Worm (Caenorhabditis elegans): ENCODE measurements around the gene C02F4.5.
A peak's percentile ranks its signal among the peaks of the same experiment; 100 is the strongest.

Gene C02F4.5

ce11 chrIV:10524095-10524829, at the start of gene C02F4.5:
Gene C02F4.5 (minus strand): TSS chrIV:10524145.
- TF ChIP-seq pha-4 (tag; optimal IDR thresholded peaks at IDR 0.05) (no peak), lin-32 (GFP tag; optimal IDR thresholded peaks at IDR 0.05) (no peak), mls-2 (tag; optimal IDR thresholded peaks at IDR 0.05) (no peak), ztf-11 (tag; optimal IDR thresholded peaks at IDR 0.05) (no peak), snpc-4 (tag; optimal IDR thresholded peaks at IDR 0.05) (no peak), nhr-28 (tag; optimal IDR thresholded peaks at IDR 0.05) (no peak), cnd-1 (tag; optimal IDR thresholded peaks at IDR 0.05) (no peak), mab-5 (tag; optimal IDR thresholded peaks at IDR 0.05) (no peak), ces-1 (GFP tag; optimal IDR thresholded peaks at IDR 0.05) (no peak), mep-1 (tag; optimal IDR thresholded peaks at IDR 0.05) (no peak), nhr-2 (tag; optimal IDR thresholded peaks at IDR 0.05) (no peak), hlh-1 (tag; optimal IDR thresholded peaks at IDR 0.05) (no peak), ceh-83 (GFP tag; optimal IDR thresholded peaks at IDR 0.05) (no peak), ceh-39 (tag; optimal IDR thresholded peaks at IDR 0.05) (no peak), flh-1 (GFP tag; optimal IDR thresholded peaks at IDR 0.05) (no peak), lsy-2 (tag; optimal IDR thresholded peaks at IDR 0.05) (no peak), drap-1 (GFP tag; optimal IDR thresholded peaks at IDR 0.05) (no peak), unc-120 (tag; optimal IDR thresholded peaks at IDR 0.05; ENCODE audit: poor library complexity, severe bottlenecking) (no peak), nhr-76 (tag; optimal IDR thresholded peaks at IDR 0.05) (no peak), unc-39 (tag; optimal IDR thresholded peaks at IDR 0.05) (no peak)

- TF ChIP-seq elt-1 (tag; optimal IDR thresholded peaks at IDR 0.05; ENCODE audit: borderline replicate concordance, insufficient read depth) (no peak), lin-32 (GFP tag; optimal IDR thresholded peaks at IDR 0.05) (no peak), lsy-2 (tag; optimal IDR thresholded peaks at IDR 0.05) (no peak), ces-1 (GFP tag; optimal IDR thresholded peaks at IDR 0.05) (peak; percentile 72)
These were observed 49.5 kb upstream of the C02F4.5 start for ce11 chrIV:10573471-10573870.

ce11 chrIV:10571020-10571419, 47.1 kb upstream of the C02F4.5 start:
- TF ChIP-seq ces-1 (GFP tag; optimal IDR thresholded peaks at IDR 0.05) (peak; percentile 94), mls-2 (tag; optimal IDR thresholded peaks at IDR 0.05) (no peak), tbx-8 (GFP tag; optimal IDR thresholded peaks at IDR 0.05) (no peak)

ce11 chrIV:10570065-10570464, 46.1 kb upstream of the C02F4.5 start:
- TF ChIP-seq elt-3 (tag; optimal IDR thresholded peaks at IDR 0.05): peak; percentile 41
- no peak for TF ChIP-seq snpc-4 (tag; optimal IDR thresholded peaks at IDR 0.05)
- TF ChIP-seq blmp-1 (tag; optimal IDR thresholded peaks at IDR 0.05): peak; percentile 4
- TF ChIP-seq nhr-76 (tag; optimal IDR thresholded peaks at IDR 0.05): no peak
- no peak for TF ChIP-seq nhr-12 (tag; optimal IDR thresholded peaks at IDR 0.05)
- no peak for TF ChIP-seq mab-5 (tag; optimal IDR thresholded peaks at IDR 0.05)
- TF ChIP-seq flh-1 (GFP tag; optimal IDR thresholded peaks at IDR 0.05): no peak
- peak; percentile 37 for TF ChIP-seq zip-8 (tag; optimal IDR thresholded peaks at IDR 0.05)

DNA sequence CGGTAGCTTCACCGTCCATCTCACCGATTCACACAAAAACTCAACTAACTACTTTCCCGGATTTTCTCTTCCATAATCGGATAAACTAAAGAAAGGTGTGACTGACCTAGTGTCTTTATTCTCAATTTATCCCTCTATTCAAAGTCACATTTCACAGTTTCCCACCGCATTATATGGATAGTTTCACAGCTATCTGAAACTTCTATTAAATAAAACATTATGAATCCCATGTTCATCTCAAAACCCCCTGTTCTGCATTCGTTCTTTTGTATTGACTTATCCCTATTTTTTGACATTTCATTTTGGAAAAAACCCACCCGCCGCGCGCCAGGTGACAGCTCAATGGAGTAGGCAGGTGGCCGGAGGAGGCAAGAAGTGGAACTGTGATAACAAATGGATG, 43.9 kb upstream of the C02F4.5 start:
- no peak for TF ChIP-seq lin-32 (GFP tag; optimal IDR thresholded peaks at IDR 0.05)
- no peak for TF ChIP-seq lin-13 (tag; optimal IDR thresholded peaks at IDR 0.05)
- TF ChIP-seq cnd-1 (tag; optimal IDR thresholded peaks at IDR 0.05): no peak
- no peak for TF ChIP-seq nhr-12 (tag; optimal IDR thresholded peaks at IDR 0.05)
- TF ChIP-seq ceh-39 (tag; optimal IDR thresholded peaks at IDR 0.05): no peak

DNA sequence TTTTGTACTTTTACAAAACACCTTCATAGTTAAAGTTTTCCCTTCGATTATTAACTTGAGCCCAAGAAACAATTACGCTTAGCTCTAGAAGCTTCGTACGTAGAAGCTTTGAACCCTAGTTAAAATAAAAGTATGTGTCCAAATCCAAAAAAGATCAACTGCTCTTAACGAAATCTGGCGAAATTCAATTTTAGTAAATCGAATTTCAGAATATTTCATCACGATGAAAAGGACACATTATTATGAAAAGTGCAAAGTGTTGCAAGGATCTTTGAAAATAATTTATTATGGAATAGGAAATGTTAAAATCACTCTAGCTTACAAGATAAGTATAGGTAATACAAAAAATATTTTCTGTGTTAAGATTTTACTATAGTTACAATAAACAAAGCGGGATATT, 41.3 kb upstream of the C02F4.5 start:
- TF ChIP-seq ces-1 (GFP tag; optimal IDR thresholded peaks at IDR 0.05) (peak; percentile 67), flh-1 (GFP tag; optimal IDR thresholded peaks at IDR 0.05) (no peak), nhr-2 (tag; optimal IDR thresholded peaks at IDR 0.05) (no peak)

DNA sequence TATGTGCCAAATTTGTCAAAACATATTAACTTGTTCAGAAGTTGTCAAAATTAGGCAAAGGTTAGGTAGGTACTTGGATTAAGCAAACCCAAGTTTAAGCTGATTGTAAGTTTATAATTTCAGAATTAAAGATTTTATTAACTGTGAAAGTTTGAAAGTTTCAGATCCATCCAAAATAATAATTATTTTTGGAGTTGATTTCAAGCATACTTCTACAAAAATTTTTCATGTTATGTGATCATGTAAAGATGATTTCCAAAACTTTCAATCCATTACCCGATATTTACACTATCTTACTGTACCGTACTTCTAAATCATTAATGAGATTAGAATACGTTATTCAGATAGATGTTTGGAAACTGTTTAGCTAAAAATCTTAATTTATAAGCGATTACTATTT, 40.7 kb upstream of the C02F4.5 start:
- TF ChIP-seq nhr-76 (tag; optimal IDR thresholded peaks at IDR 0.05) (no peak), sem-2 (GFP tag; optimal IDR thresholded peaks at IDR 0.05) (no peak), mls-2 (tag; optimal IDR thresholded peaks at IDR 0.05) (no peak), unc-120 (tag; optimal IDR thresholded peaks at IDR 0.05; ENCODE audit: poor library complexity, severe bottlenecking) (no peak), bed-3 (GFP tag; optimal IDR thresholded peaks at IDR 0.05) (no peak), unc-39 (tag; optimal IDR thresholded peaks at IDR 0.05) (no peak), nhr-28 (tag; optimal IDR thresholded peaks at IDR 0.05) (no peak), nhr-12 (tag; optimal IDR thresholded peaks at IDR 0.05) (no peak), elt-1 (tag; optimal IDR thresholded peaks at IDR 0.05; ENCODE audit: borderline replicate concordance, insufficient read depth) (no peak), ces-1 (GFP tag; optimal IDR thresholded peaks at IDR 0.05) (no peak), blmp-1 (tag; optimal IDR thresholded peaks at IDR 0.05) (no peak), cnd-1 (tag; optimal IDR thresholded peaks at IDR 0.05) (no peak)

All from whole organism, mixed stage, embryonic.